Fruit fly (Drosophila melanogaster) whole organism, prepupa: Measurements from ENCODE around the gene yellow-e3.

ENCODE experiments used
- Blimp-1 ChIP-seq: fragments of 200-800 bp; sonication (Bioruptor generic); optimal IDR thresholded peaks from 3 replicates; lab custom pipeline; 2017; ENCODE audit warnings: missing biosample characterization, missing genetic modification characterization, mild to moderate bottlenecking, moderate library complexity, missing genetic modification reagents
- CG16779 ChIP-seq: fragments of 200-800 bp; sonication (Bioruptor generic); optimal IDR thresholded peaks from 3 replicates; lab custom pipeline; 2017; ENCODE audit warnings: missing biosample characterization, mild to moderate bottlenecking, missing genetic modification characterization
- CG6276 ChIP-seq: fragments of 200-800 bp; sonication (Bioruptor generic); optimal IDR thresholded peaks from 2 replicates; lab custom pipeline; 2017; ENCODE audit warnings: missing biosample characterization, mild to moderate bottlenecking, missing genetic modification characterization
- CG6854 ChIP-seq: fragments of 200-800 bp; sonication (Bioruptor generic); optimal IDR thresholded peaks from 2 replicates; lab custom pipeline; 2017; ENCODE audit warnings: missing biosample characterization, mild to moderate bottlenecking, missing genetic modification characterization
- Eip93F ChIP-seq: fragments of 200-800 bp; sonication (Bioruptor generic); optimal IDR thresholded peaks from 2 replicates; lab custom pipeline; 2016; ENCODE audit warnings: missing biosample characterization, mild to moderate bottlenecking, missing genetic modification characterization
- Ets96B ChIP-seq: fragments of 200-800 bp; optimal IDR thresholded peaks from 2 replicates; lab custom pipeline; 2019; ENCODE audit warnings: missing biosample characterization, mild to moderate bottlenecking, missing genetic modification characterization, moderate library complexity
- Lpt ChIP-seq: fragments of 200-800 bp; sonication (Bioruptor generic); optimal IDR thresholded peaks from 3 replicates; lab custom pipeline; 2016; ENCODE audit warnings: missing biosample characterization, missing genetic modification characterization
- OdsH ChIP-seq: fragments of 200-800 bp; sonication (Bioruptor generic); optimal IDR thresholded peaks from 3 replicates; lab custom pipeline; 2016; ENCODE audit warnings: missing biosample characterization, missing genetic modification characterization
- Sox15 ChIP-seq: fragments of 200-800 bp; sonication (Bioruptor generic); optimal IDR thresholded peaks from 3 replicates; lab custom pipeline; 2016; ENCODE audit warnings: missing biosample characterization, missing genetic modification characterization
- acj6 ChIP-seq: fragments of 200-800 bp; sonication (Bioruptor generic); optimal IDR thresholded peaks from 3 replicates; lab custom pipeline; 2016; ENCODE audit warnings: missing biosample characterization, missing genetic modification characterization
- pdm3 ChIP-seq: fragments of 200-800 bp; sonication (Bioruptor generic); optimal IDR thresholded peaks from 3 replicates; lab custom pipeline; 2016; ENCODE audit warnings: missing biosample characterization, missing genetic modification characterization
- salr ChIP-seq, 2 experiments: fragments of 200-800 bp; sonication (Bioruptor generic); optimal IDR thresholded peaks; 3 replicates each; lab custom pipeline; 2016 to 2018; ENCODE audit warnings: missing biosample characterization in 2 of 2, missing genetic modification characterization in 2 of 2, mild to moderate bottlenecking in 1 of 2
- ss ChIP-seq, 2 experiments: fragments of 200-800 bp; sonication (Bioruptor generic); optimal IDR thresholded peaks; 2 replicates in 1 of 2; 3 replicates in 1 of 2; lab custom pipeline; 2017 to 2018; ENCODE audit warnings: mild to moderate bottlenecking in 2 of 2, missing biosample characterization in 2 of 2, missing genetic modification characterization in 2 of 2, moderate library complexity in 1 of 2
- topi ChIP-seq: fragments of 200-800 bp; sonication (Bioruptor generic); optimal IDR thresholded peaks from 3 replicates; lab custom pipeline; 2016; ENCODE audit warnings: missing biosample characterization, missing genetic modification characterization

- TF ChIP-seq topi (GFP tag; lab: Kevin White, UChicago) = peak; percentile 98
- TF ChIP-seq acj6 (GFP tag; lab: Kevin White, UChicago) = peak; percentile 98
- peak; percentile 83 to 93 for TF ChIP-seq ss (GFP tag; optimal IDR thresholded peaks at IDR 0.05; lab: Kevin White, UChicago)
- peak; percentile 96 for TF ChIP-seq CG6854 (GFP tag; lab: Kevin White, UChicago)
- TF ChIP-seq salr (GFP tag; optimal IDR thresholded peaks at IDR 0.05; lab: Kevin White, UChicago) = peak; percentile 78 to 98
- TF ChIP-seq Eip93F (GFP tag; lab: Kevin White, UChicago) = peak; percentile 89
- TF ChIP-seq CG6276 (GFP tag; lab: Kevin White, UChicago) = peak; percentile 98
- TF ChIP-seq CG16779 (tag; lab: Kevin White, UChicago) = peak; percentile 93
- TF ChIP-seq Blimp-1 (GFP tag; lab: Kevin White, UChicago) = peak; percentile 94
- peak; percentile 96 for TF ChIP-seq Sox15 (GFP tag; lab: Kevin White, UChicago)
- TF ChIP-seq Lpt (GFP tag; lab: Kevin White, UChicago) = peak; percentile 98
- TF ChIP-seq Ets96B (tag; lab: Kevin White, UChicago) = peak; percentile 95
- peak; percentile 98 for TF ChIP-seq OdsH (GFP tag; lab: Kevin White, UChicago)
- TF ChIP-seq pdm3 (GFP tag; lab: Kevin White, UChicago) = peak; percentile 97
Measured at dm6 chr3R:13364175-13365174, 40.2 kb downstream of the yellow-e3 start, which contains the start of gene Dic1.
